Worm (Caenorhabditis elegans) whole organism, L2 larva: ENCODE measurements around the gene lin-5.
A peak's percentile ranks its signal among the peaks of the same experiment; 100 is the strongest.

Experiments used
- C34F6.9 ChIP-seq: fragments of 150-350 bp; optimal IDR thresholded peaks from 2 replicates; lab custom pipeline; 2014; ENCODE audit warnings: missing biosample characterization, missing genetic modification characterization
- R02D3.7 ChIP-seq: fragments of 150-350 bp; optimal IDR thresholded peaks from 2 replicates; lab custom pipeline; 2014; ENCODE audit warnings: missing biosample characterization, missing genetic modification characterization
- Y55F3AM.14 ChIP-seq: fragments of 200-800 bp; sonication (Bioruptor generic); optimal IDR thresholded peaks from 2 replicates; lab custom pipeline; 2018; ENCODE audit warnings: mild to moderate bottlenecking, missing genetic modification characterization, missing compliant biosample characterization
- ZK546.5 ChIP-seq: sonication (generic microtip); optimal IDR thresholded peaks from 2 replicates; lab custom pipeline; 2017; ENCODE audit warnings: missing biosample characterization, missing genetic modification characterization
- elt-1 ChIP-seq: fragments of 150-350 bp; optimal IDR thresholded peaks from 2 replicates; lab custom pipeline; 2014; ENCODE audit warnings: missing biosample characterization, missing genetic modification characterization
- lin-39 ChIP-seq: fragments of 150-350 bp; optimal IDR thresholded peaks from 2 replicates; lab custom pipeline; 2014; ENCODE audit warnings: missing biosample characterization, missing genetic modification reagents, missing genetic modification characterization
- lsy-2 ChIP-seq, 2 experiments: fragments of 150-350 bp in 1 of 2; sonication (generic microtip) in 1 of 2; optimal IDR thresholded peaks; 2 replicates each; lab custom pipeline; 2014 to 2017; ENCODE audit warnings: missing biosample characterization in 2 of 2, missing genetic modification characterization in 2 of 2
- mab-5 ChIP-seq: fragments of 150-350 bp; optimal IDR thresholded peaks from 2 replicates; lab custom pipeline; 2014; ENCODE audit warnings: missing biosample characterization, missing genetic modification characterization
- nhr-129 ChIP-seq: fragments of 150-350 bp; optimal IDR thresholded peaks from 2 replicates; lab custom pipeline; 2014; ENCODE audit warnings: missing biosample characterization, missing genetic modification characterization
- nhr-237 ChIP-seq: fragments of 150-350 bp; optimal IDR thresholded peaks from 2 replicates; lab custom pipeline; 2014; ENCODE audit warnings: missing biosample characterization, missing genetic modification characterization
- nhr-6 ChIP-seq: fragments of 150-350 bp; optimal IDR thresholded peaks from 2 replicates; lab custom pipeline; 2014; ENCODE audit warnings: missing biosample characterization, missing genetic modification characterization
- nhr-77 ChIP-seq: fragments of 150-350 bp; optimal IDR thresholded peaks from 2 replicates; lab custom pipeline; 2014; ENCODE audit warnings: missing biosample characterization, missing genetic modification characterization
- sem-4 ChIP-seq: fragments of 150-350 bp; optimal IDR thresholded peaks from 2 replicates; lab custom pipeline; 2014; ENCODE audit warnings: missing biosample characterization, missing genetic modification reagents, missing genetic modification characterization
- sma-9 ChIP-seq, 2 experiments: fragments of 150-350 bp in 1 of 2; sonication (generic microtip) in 1 of 2; optimal IDR thresholded peaks; 2 replicates each; lab custom pipeline; 2014 to 2016; ENCODE audit warnings: missing genetic modification characterization in 2 of 2, mild to moderate bottlenecking in 1 of 2, missing biosample characterization in 1 of 2, missing compliant biosample characterization in 1 of 2, missing genetic modification reagents in 1 of 2, moderate library complexity in 1 of 2
- unc-62 ChIP-seq: fragments of 150-350 bp; optimal IDR thresholded peaks from 2 replicates; lab custom pipeline; 2014; ENCODE audit warnings: missing biosample characterization, missing genetic modification reagents, missing genetic modification characterization
- zag-1 ChIP-seq: fragments of 150-350 bp; optimal IDR thresholded peaks from 2 replicates; lab custom pipeline; 2014; ENCODE audit warnings: missing biosample characterization, missing genetic modification characterization

lin-5 gene

DNA sequence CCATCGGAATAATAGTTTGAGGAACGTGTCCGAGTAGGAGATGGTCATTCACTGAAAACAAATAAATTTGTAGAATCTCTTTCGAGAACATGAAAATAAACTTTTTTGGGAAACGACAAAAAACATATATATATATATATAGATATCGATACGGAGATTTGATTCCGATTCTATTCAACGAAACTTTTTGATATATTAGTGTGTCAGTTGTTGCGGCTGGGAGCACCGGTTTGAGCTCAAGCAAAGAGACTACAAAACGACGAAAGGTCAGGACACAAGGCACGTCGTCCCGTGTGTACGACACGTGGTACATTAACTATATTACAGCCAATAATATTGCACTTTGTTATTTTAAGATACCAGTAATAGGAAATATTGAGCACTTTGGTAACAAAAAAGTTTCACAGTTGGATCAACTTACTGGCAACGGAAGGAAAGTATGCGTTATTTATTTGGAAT, 47.2 kb downstream of the lin-5 start, which contains the start of gene best-23:
best-23 (minus strand) TSS at position 51 of the 459 bp plus-strand sequence.
- TF ChIP-seq elt-1 (tag; lab: Kevin White, UChicago) (no peak), C34F6.9 (tag; lab: Kevin White, UChicago) (peak; percentile 28), sem-4 (tag; lab: Kevin White, UChicago) (peak; percentile 3), nhr-237 (tag; lab: Kevin White, UChicago) (no peak), ZK546.5 (tag; lab: Kevin White, UChicago) (no peak), lsy-2 (tag; optimal IDR thresholded peaks at IDR 0.05; lab: Kevin White, UChicago) (peak in 1 of 2 experiments; percentile 28), sma-9 (GFP tag; optimal IDR thresholded peaks at IDR 0.05; lab: Kevin White, UChicago) (peak; percentile 29), sma-9 (tag; optimal IDR thresholded peaks at IDR 0.05; lab: Kevin White, UChicago) (no peak)

DNA sequence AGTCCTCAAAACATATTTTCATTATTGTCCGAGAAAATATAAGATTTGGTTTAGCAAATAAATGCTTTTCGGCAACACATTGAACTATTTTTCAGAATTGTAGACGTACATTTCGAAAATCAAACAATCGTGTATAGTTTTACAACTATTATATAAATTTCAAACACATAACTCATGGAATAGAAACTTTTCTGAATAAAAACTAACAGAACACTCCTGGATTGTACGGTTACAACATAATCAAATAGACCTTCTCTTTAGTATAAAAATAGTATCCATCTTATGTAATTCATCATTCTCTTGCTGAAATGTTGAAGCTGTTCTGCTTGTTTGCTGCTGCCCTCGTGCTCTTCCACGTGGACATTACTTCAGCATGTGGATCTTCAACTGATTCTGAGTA, 50.6 kb downstream of the lin-5 start, which contains the start of gene ZK675.4:
ZK675.4 (plus strand) TSS at position 301 of the 400 bp plus-strand sequence.
- TF ChIP-seq mab-5 (tag; lab: Kevin White, UChicago) = no peak
- TF ChIP-seq sma-9 (GFP tag; optimal IDR thresholded peaks at IDR 0.05; lab: Kevin White, UChicago) = no peak
- no peak for TF ChIP-seq sma-9 (tag; optimal IDR thresholded peaks at IDR 0.05; lab: Kevin White, UChicago)
- no peak for TF ChIP-seq zag-1 (tag; lab: Kevin White, UChicago)
- no peak for TF ChIP-seq nhr-6
- TF ChIP-seq nhr-129 (tag; lab: Kevin White, UChicago) = no peak
- TF ChIP-seq sem-4 (tag; lab: Kevin White, UChicago) = no peak
- TF ChIP-seq Y55F3AM.14 (GFP tag; lab: Kevin White, UChicago) = no peak
- TF ChIP-seq R02D3.7 (tag; lab: Kevin White, UChicago) = no peak
- no peak for TF ChIP-seq nhr-77 (tag; lab: Kevin White, UChicago)
- TF ChIP-seq unc-62 (GFP tag; lab: Kevin White, UChicago) = no peak
- no peak for TF ChIP-seq lin-39 (tag; lab: Kevin White, UChicago)
